Worm (Caenorhabditis elegans) whole organism, L4/young adult: Measurements from ENCODE around the gene clp-9.

Experiments used
- W03F9.2 ChIP-seq: fragments of 150-350 bp; optimal IDR thresholded peaks from 2 replicates; lab custom pipeline; 2014; ENCODE audit warnings: missing biosample characterization, missing genetic modification characterization
- him-1 ChIP-seq: sonication (generic microtip); optimal IDR thresholded peaks from 2 replicates; lab custom pipeline; 2016; ENCODE audit warnings: missing genotype, missing genetic modification reagents, missing genetic modification characterization, missing compliant biosample characterization

- TF ChIP-seq him-1 (tag; lab: Kevin White, UChicago) (no peak), W03F9.2 (tag; lab: Kevin White, UChicago) (no peak)
Observed at ce11 chrV:9915021-9915420, 29.3 kb upstream of the clp-9 start, which contains the start of gene mec-9.
